Fruit fly (Drosophila melanogaster) whole organism, embryonic: ENCODE measurements around the gene CG11581.

Experiments
- Antp ChIP-seq: fragments of 200-800 bp; sonication (Bioruptor generic); optimal IDR thresholded peaks from 3 replicates; lab custom pipeline; 2016; ENCODE audit warnings: missing biosample characterization, missing genetic modification characterization
- Asciz ChIP-seq: fragments of 200-800 bp; sonication (Bioruptor generic); optimal IDR thresholded peaks from 2 replicates; lab custom pipeline; 2017; ENCODE audit warnings: missing biosample characterization, mild to moderate bottlenecking, missing genetic modification characterization, missing genetic modification reagents
- C15 ChIP-seq: fragments of 200-800 bp; sonication (Bioruptor generic); IDR thresholded peaks from 3 replicates; pipeline ENCODE4 v1.3.6; 2022; ENCODE audit warnings: missing biosample characterization, missing genetic modification characterization
- CG13287 ChIP-seq: fragments of 200-800 bp; sonication (Bioruptor generic); IDR thresholded peaks from 2 replicates; pipeline ENCODE4 v1.3.6; 2022; ENCODE audit warnings: missing biosample characterization, missing genetic modification characterization; ENCODE audit not compliant: partially characterized antibody
- CG16779 ChIP-seq: fragments of 200-800 bp; sonication (Bioruptor generic); IDR thresholded peaks from 2 replicates; pipeline ENCODE4 v1.3.6; 2022; ENCODE audit warnings: missing biosample characterization, missing genetic modification characterization
- CG17385 ChIP-seq: fragments of 200-800 bp; sonication (Bioruptor generic); optimal IDR thresholded peaks from 3 replicates; lab custom pipeline; 2018; ENCODE audit warnings: missing biosample characterization, mild to moderate bottlenecking, missing genetic modification characterization
- CG18011 ChIP-seq: fragments of 200-800 bp; sonication (Bioruptor generic); optimal IDR thresholded peaks from 2 replicates; lab custom pipeline; 2017; ENCODE audit warnings: missing biosample characterization, missing genetic modification characterization, mild to moderate bottlenecking, moderate library complexity, missing genotype
- CG2116 ChIP-seq: fragments of 200-800 bp; sonication (Bioruptor generic); optimal IDR thresholded peaks from 3 replicates; lab custom pipeline; 2018; ENCODE audit warnings: missing biosample characterization, mild to moderate bottlenecking, missing genetic modification characterization
- CG2129 ChIP-seq: fragments of 200-800 bp; sonication (Bioruptor generic); IDR thresholded peaks from 2 replicates; pipeline ENCODE4 v1.3.6; 2022; ENCODE audit warnings: missing biosample characterization, missing genetic modification characterization; ENCODE audit not compliant: partially characterized antibody
- CG30020 ChIP-seq: fragments of 200-800 bp; optimal IDR thresholded peaks from 2 replicates; lab custom pipeline; 2019; ENCODE audit warnings: missing biosample characterization, mild to moderate bottlenecking, missing genetic modification characterization, moderate library complexity
- CG3281 ChIP-seq: fragments of 200-800 bp; sonication (Bioruptor generic); optimal IDR thresholded peaks from 3 replicates; lab custom pipeline; 2017; ENCODE audit warnings: missing biosample characterization, mild to moderate bottlenecking, missing genetic modification characterization
- CG34422 ChIP-seq: fragments of 200-800 bp; sonication (Bioruptor generic); IDR thresholded peaks from 3 replicates; pipeline ENCODE4 v1.3.6; 2022; ENCODE audit warnings: missing biosample characterization, missing genetic modification characterization
- CG4360 ChIP-seq: fragments of 200-800 bp; sonication (Bioruptor generic); IDR thresholded peaks from 2 replicates; pipeline ENCODE4 v1.3.6; 2022; ENCODE audit warnings: missing biosample characterization, missing genetic modification characterization
- CG5245 ChIP-seq: fragments of 200-800 bp; sonication (Bioruptor generic); optimal IDR thresholded peaks from 3 replicates; lab custom pipeline; 2016; ENCODE audit warnings: missing biosample characterization, missing genetic modification characterization
- CG6175 ChIP-seq: fragments of 200-800 bp; sonication (Bioruptor generic); IDR thresholded peaks from 3 replicates; pipeline ENCODE4 v1.3.6; 2022; ENCODE audit warnings: missing biosample characterization, missing genetic modification characterization
- D19B ChIP-seq: fragments of 200-800 bp; sonication (Bioruptor generic); optimal IDR thresholded peaks from 2 replicates; lab custom pipeline; 2017; ENCODE audit warnings: missing biosample characterization, mild to moderate bottlenecking, missing genetic modification characterization
- Dad ChIP-seq: fragments of 200-800 bp; sonication (Bioruptor generic); optimal IDR thresholded peaks from 3 replicates; lab custom pipeline; 2016; ENCODE audit warnings: missing biosample characterization, missing genetic modification characterization
- Dbx ChIP-seq: fragments of 200-800 bp; sonication (Bioruptor generic); IDR thresholded peaks from 3 replicates; pipeline ENCODE4 v1.3.6; 2022; ENCODE audit warnings: missing biosample characterization, missing genetic modification characterization
- Drgx ChIP-seq: fragments of 200-800 bp; sonication (Bioruptor generic); IDR thresholded peaks from 2 replicates; pipeline ENCODE4 v1.3.6; 2022; ENCODE audit warnings: missing biosample characterization, missing genetic modification characterization
- E2f2 ChIP-seq: fragments of 200-800 bp; sonication (Bioruptor generic); IDR thresholded peaks from 2 replicates; pipeline ENCODE4 v1.3.6; 2022; ENCODE audit warnings: missing biosample characterization, missing genetic modification characterization
- H2.0 ChIP-seq: fragments of 200-800 bp; sonication (Bioruptor generic); IDR thresholded peaks from 2 replicates; pipeline ENCODE4 v1.3.6; 2022; ENCODE audit warnings: missing biosample characterization, missing genetic modification characterization
- Hey ChIP-seq: fragments of 200-800 bp; sonication (Bioruptor generic); optimal IDR thresholded peaks from 3 replicates; lab custom pipeline; 2018; ENCODE audit warnings: missing biosample characterization, mild to moderate bottlenecking, missing genetic modification characterization
- Lhr ChIP-seq: fragments of 200-800 bp; sonication (Bioruptor generic); optimal IDR thresholded peaks from 3 replicates; lab custom pipeline; 2017; ENCODE audit warnings: mild to moderate bottlenecking, missing biosample characterization, missing genetic modification reagents, missing genetic modification characterization
- MESR4 ChIP-seq: fragments of 200-800 bp; sonication (Bioruptor generic); optimal IDR thresholded peaks from 2 replicates; lab custom pipeline; 2018; ENCODE audit warnings: missing biosample characterization, mild to moderate bottlenecking, missing genetic modification characterization, moderate library complexity
- MTF-1 ChIP-seq: fragments of 200-800 bp; sonication (Bioruptor generic); optimal IDR thresholded peaks from 2 replicates; lab custom pipeline; 2018; ENCODE audit warnings: missing biosample characterization, mild to moderate bottlenecking, missing genetic modification characterization, borderline replicate concordance
- Med ChIP-seq: fragments of 200-800 bp; sonication (Bioruptor generic); peaks from one replicate; lab custom pipeline; 2016; ENCODE audit warnings: missing biosample characterization, missing genetic modification characterization, mild to moderate bottlenecking, inconsistent platforms, moderate library complexity
- NC2β ChIP-seq: fragments of 200-800 bp; sonication (Bioruptor generic); optimal IDR thresholded peaks from 2 replicates; lab custom pipeline; 2016; ENCODE audit warnings: missing biosample characterization, missing genetic modification characterization
- Neu2 ChIP-seq: fragments of 200-800 bp; sonication (Bioruptor generic); optimal IDR thresholded peaks from 3 replicates; lab custom pipeline; 2016; ENCODE audit warnings: missing biosample characterization, missing genetic modification characterization, borderline replicate concordance
- NfI ChIP-seq: fragments of 200-800 bp; sonication (Bioruptor generic); optimal IDR thresholded peaks from 3 replicates; lab custom pipeline; 2018; ENCODE audit warnings: missing biosample characterization, mild to moderate bottlenecking, missing genetic modification characterization, moderate library complexity
- Trl ChIP-seq, 3 experiments: fragments of >200 bp in 2 of 3; fragments of 200-800 bp in 1 of 3; sonication (Bioruptor generic) in 1 of 3; optimal IDR thresholded peaks; 2 replicates in 1 of 3; 3 replicates in 2 of 3; lab custom pipeline; 2016 to 2017; ENCODE audit warnings: missing biosample characterization in 1 of 3, missing genetic modification characterization in 1 of 3
- Usf ChIP-seq: fragments of 200-800 bp; sonication (Bioruptor generic); optimal IDR thresholded peaks from 2 replicates; lab custom pipeline; 2017; ENCODE audit warnings: missing genotype, missing biosample characterization, missing genetic modification characterization
- YL-1 ChIP-seq: fragments of 200-800 bp; sonication (Bioruptor generic); optimal IDR thresholded peaks from 3 replicates; lab custom pipeline; 2017; ENCODE audit warnings: missing biosample characterization, mild to moderate bottlenecking, missing genetic modification characterization
- al ChIP-seq: fragments of 200-800 bp; sonication (Bioruptor generic); IDR thresholded peaks from 2 replicates; pipeline ENCODE4 v1.3.6; 2022; ENCODE audit warnings: missing biosample characterization, missing genetic modification characterization
- bigmax ChIP-seq: fragments of 200-800 bp; sonication (Bioruptor generic); optimal IDR thresholded peaks from 2 replicates; lab custom pipeline; 2018; ENCODE audit warnings: missing biosample characterization, mild to moderate bottlenecking, missing genetic modification characterization
- btn ChIP-seq: fragments of 200-800 bp; sonication (Bioruptor generic); optimal IDR thresholded peaks from 2 replicates; lab custom pipeline; 2016; ENCODE audit warnings: missing biosample characterization, missing genetic modification characterization
- crc ChIP-seq: fragments of 200-800 bp; sonication (Bioruptor generic); optimal IDR thresholded peaks from 2 replicates; lab custom pipeline; 2016; ENCODE audit warnings: missing biosample characterization, missing genetic modification characterization
- dan ChIP-seq: fragments of 200-800 bp; sonication (Bioruptor generic); IDR thresholded peaks from 2 replicates; pipeline ENCODE4 v1.3.6; 2022; ENCODE audit warnings: missing biosample characterization, missing genetic modification characterization
- emc ChIP-seq: fragments of 200-800 bp; sonication (Bioruptor generic); optimal IDR thresholded peaks from 2 replicates; lab custom pipeline; 2016; ENCODE audit warnings: missing biosample characterization, missing genetic modification characterization
- fu2 ChIP-seq: fragments of 200-800 bp; sonication (Bioruptor generic); optimal IDR thresholded peaks from 2 replicates; lab custom pipeline; 2016; ENCODE audit warnings: missing biosample characterization, missing genetic modification characterization
- hb ChIP-seq: fragments of 200-800 bp; sonication (Bioruptor generic); IDR thresholded peaks from 3 replicates; pipeline ENCODE4 v1.3.6; 2022; ENCODE audit warnings: missing biosample characterization, missing genetic modification characterization; ENCODE audit not compliant: partially characterized antibody
- lab ChIP-seq: fragments of 200-800 bp; sonication (Bioruptor generic); optimal IDR thresholded peaks from 3 replicates; lab custom pipeline; 2017; ENCODE audit warnings: missing biosample characterization, missing genetic modification characterization, mild to moderate bottlenecking, moderate library complexity, missing genetic modification reagents
- pb ChIP-seq: fragments of 200-800 bp; sonication (Bioruptor generic); optimal IDR thresholded peaks from 3 replicates; lab custom pipeline; 2016; ENCODE audit warnings: missing biosample characterization, missing genetic modification characterization
- scrt ChIP-seq: fragments of 200-800 bp; sonication (Bioruptor generic); optimal IDR thresholded peaks from 2 replicates; lab custom pipeline; 2018; ENCODE audit warnings: missing biosample characterization, mild to moderate bottlenecking, missing genetic modification characterization, moderate library complexity
- ssp ChIP-seq: fragments of 200-800 bp; sonication (Bioruptor generic); IDR thresholded peaks from 2 replicates; pipeline ENCODE4 v1.3.6; 2022; ENCODE audit warnings: missing biosample characterization, missing genetic modification characterization
- tap ChIP-seq: fragments of 200-800 bp; optimal IDR thresholded peaks from 3 replicates; lab custom pipeline; 2019; ENCODE audit warnings: missing biosample characterization, mild to moderate bottlenecking, missing genetic modification characterization, moderate library complexity
- tna ChIP-seq: fragments of 200-800 bp; sonication (Bioruptor generic); IDR thresholded peaks from 2 replicates; pipeline ENCODE4 v1.3.6; 2022; ENCODE audit warnings: missing biosample characterization, missing genetic modification characterization; ENCODE audit not compliant: partially characterized antibody
- toy ChIP-seq: fragments of 200-800 bp; sonication (Bioruptor generic); IDR thresholded peaks from 2 replicates; pipeline ENCODE4 v1.3.6; 2022; ENCODE audit warnings: missing biosample characterization, missing genetic modification characterization
- z ChIP-seq: fragments of 200-800 bp; sonication (Bioruptor generic); IDR thresholded peaks from 3 replicates; pipeline ENCODE4 v1.3.6; 2022; ENCODE audit warnings: missing biosample characterization, missing genetic modification characterization
- zen2 ChIP-seq: fragments of 200-800 bp; sonication (Bioruptor generic); IDR thresholded peaks from 3 replicates; pipeline ENCODE4 v1.3.6; 2022; ENCODE audit warnings: missing biosample characterization, missing genetic modification characterization; ENCODE audit not compliant: partially characterized antibody

CG11581 gene

DNA sequence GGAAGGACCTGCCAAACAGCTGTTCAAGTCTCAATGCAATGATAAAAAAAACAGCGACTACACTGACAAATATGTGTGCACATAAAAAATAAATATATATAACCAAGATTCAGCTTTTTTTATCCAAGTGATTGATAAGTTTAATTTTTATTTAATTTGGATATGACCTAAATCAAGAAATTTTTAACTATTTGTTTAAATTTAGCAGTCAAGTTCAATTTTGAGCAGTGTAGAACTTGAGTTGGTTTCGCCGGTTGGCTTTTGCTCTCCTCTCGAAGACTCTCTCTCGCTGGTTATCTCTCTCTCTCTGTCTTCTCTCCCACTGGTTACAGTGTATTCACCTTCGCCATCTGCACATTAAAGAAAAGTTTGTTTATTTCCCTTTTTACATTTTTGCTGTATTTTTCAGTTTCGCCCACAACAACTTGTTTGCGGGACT, 41.3 kb downstream of the CG11581 start (continued):
- TF ChIP-seq emc (GFP tag; lab: Kevin White, UChicago) (peak; percentile 57), Dbx (GFP tag; lab: Robert Waterston, UW) (peak; percentile 87), CG18011 (peak; percentile 63), Antp (peak; percentile 29), CG30020 (tag; lab: Kevin White, UChicago) (peak; percentile 51), C15 (peak; percentile 81; the same call in 2 of the 3 replicates), CG4360 (GFP tag; lab: Robert Waterston, UW) (0 out of 2 replicates have a peak, but pooled peaks have one; percentile 27), Asciz (peak; percentile 87), CG3281 (GFP tag; lab: Kevin White, UChicago) (peak; percentile 88), al (peak; percentile 84), CG2116 (GFP tag; lab: Kevin White, UChicago) (peak; percentile 40), YL-1 (GFP tag; lab: Kevin White, UChicago) (peak; percentile 23), scrt (peak; percentile 74), Dad (GFP tag; lab: Kevin White, UChicago) (peak; percentile 52), lab (GFP tag; lab: Kevin White, UChicago) (peak; percentile 93), Lhr (GFP tag; lab: Kevin White, UChicago) (peak; percentile 69), E2f2 (GFP tag; lab: Robert Waterston, UW) (peak; percentile 61), tna (no peak), H2.0 (GFP tag; lab: Robert Waterston, UW) (peak; percentile 88), MTF-1 (GFP tag; lab: Kevin White, UChicago) (peak; percentile 71), Hey (no peak), CG13287 (GFP tag; lab: Robert Waterston, UW) (no peak), D19B (peak; percentile 74), Drgx (peak; percentile 97), hb (GFP tag; lab: Robert Waterston, UW) (no peak), toy (GFP tag; lab: Robert Waterston, UW) (peak; percentile 69), CG6175 (GFP tag; lab: Robert Waterston, UW) (peak; percentile 81), btn (GFP tag; lab: Kevin White, UChicago) (peak; percentile 34), NfI (GFP tag; lab: Kevin White, UChicago) (peak; percentile 78), CG17385 (GFP tag; lab: Kevin White, UChicago) (peak; percentile 84), fu2 (peak; percentile 48), dan (0 out of 2 replicates have a peak, but pooled peaks have one; percentile 42), Med (GFP tag; lab: Kevin White, UChicago) (peak; percentile 94), pb (no peak), z (no peak), ssp (GFP tag; lab: Robert Waterston, UW) (peak; percentile 61), zen2 (no peak), CG16779 (0 out of 2 replicates have a peak, but pooled peaks have one; percentile 68), tap (tag; lab: Kevin White, UChicago) (peak; percentile 86), MESR4 (GFP tag; lab: Kevin White, UChicago) (no peak), bigmax (GFP tag; lab: Kevin White, UChicago) (no peak), NC2β (GFP tag; lab: Kevin White, UChicago) (peak; percentile 71), Usf (GFP tag; lab: Kevin White, UChicago) (peak; percentile 61), Trl (optimal IDR thresholded peaks at IDR 0.05; lab: Kevin White, UChicago) (peak; percentile 70 to 76), Trl (GFP tag; optimal IDR thresholded peaks at IDR 0.05; lab: Kevin White, UChicago) (peak; percentile 37), CG5245 (GFP tag; lab: Kevin White, UChicago) (peak; percentile 79), crc (peak; percentile 69), CG34422 (GFP tag; lab: Robert Waterston, UW) (peak; percentile 88), Neu2 (GFP tag; lab: Kevin White, UChicago) (no peak), CG2129 (GFP tag; lab: Robert Waterston, UW) (no peak)
